Worm (Caenorhabditis elegans): Measurements from ENCODE around the gene fbxa-196.

fbxa-196 gene

ce11 chrV:6487878-6488277, 39.4 kb downstream of the fbxa-196 start (continued):
- TF ChIP-seq skn-1 (tag; optimal IDR thresholded peaks at IDR 0.05) = no peak
- no peak for TF ChIP-seq unc-55 (GFP tag; optimal IDR thresholded peaks at IDR 0.05)

ce11 chrV:6488849-6489248, 40.4 kb downstream of the fbxa-196 start, which contains the start of gene lec-10:
TSS of gene lec-10 (minus strand) at chrV:6489120.
- TF ChIP-seq F13H6.1 (tag; optimal IDR thresholded peaks at IDR 0.05) (peak; percentile 1), sma-9 (GFP tag; optimal IDR thresholded peaks at IDR 0.05) (peak; percentile 66), sma-9 (tag; optimal IDR thresholded peaks at IDR 0.05) (no peak), fos-1 (tag; optimal IDR thresholded peaks at IDR 0.05) (peak; percentile 87), snpc-4 (tag; optimal IDR thresholded peaks at IDR 0.05) (no peak), nhr-25 (tag; optimal IDR thresholded peaks at IDR 0.05) (no peak), gmeb-1 (tag; optimal IDR thresholded peaks at IDR 0.05) (peak; percentile 33), crh-2 (tag; optimal IDR thresholded peaks at IDR 0.05) (peak; percentile 55)

ce11 chrV:6492497-6492896, 44.0 kb downstream of the fbxa-196 start:
- TF ChIP-seq sma-3 (GFP tag; optimal IDR thresholded peaks at IDR 0.05) (no peak), sma-9 (GFP tag; optimal IDR thresholded peaks at IDR 0.05) (peak; percentile 39), sma-9 (tag; optimal IDR thresholded peaks at IDR 0.05) (no peak), crh-2 (tag; optimal IDR thresholded peaks at IDR 0.05) (peak; percentile 60), unc-62 (GFP tag; optimal IDR thresholded peaks at IDR 0.05) (no peak), ama-1 (optimal IDR thresholded peaks at IDR 0.05) (no peak), skn-1 (tag; optimal IDR thresholded peaks at IDR 0.05) (no peak), fos-1 (tag; optimal IDR thresholded peaks at IDR 0.05) (peak; percentile 47), unc-39 (tag; optimal IDR thresholded peaks at IDR 0.05) (no peak)

ce11 chrV:6493821-6494220, 45.4 kb downstream of the fbxa-196 start, which contains the start of gene cpt-6:
TSS of gene cpt-6 (minus strand) at chrV:6493921.
- TF ChIP-seq peb-1 (tag; optimal IDR thresholded peaks at IDR 0.05) = no peak

- TF ChIP-seq fos-1 (tag; optimal IDR thresholded peaks at IDR 0.05) = peak; percentile 18
- TF ChIP-seq ceh-16 (tag; optimal IDR thresholded peaks at IDR 0.05) = no peak
- TF ChIP-seq C34F6.9 (tag; optimal IDR thresholded peaks at IDR 0.05) = no peak
These were observed 46.9 kb downstream of the fbxa-196 start for ce11 chrV:6495353-6495752.

DNA sequence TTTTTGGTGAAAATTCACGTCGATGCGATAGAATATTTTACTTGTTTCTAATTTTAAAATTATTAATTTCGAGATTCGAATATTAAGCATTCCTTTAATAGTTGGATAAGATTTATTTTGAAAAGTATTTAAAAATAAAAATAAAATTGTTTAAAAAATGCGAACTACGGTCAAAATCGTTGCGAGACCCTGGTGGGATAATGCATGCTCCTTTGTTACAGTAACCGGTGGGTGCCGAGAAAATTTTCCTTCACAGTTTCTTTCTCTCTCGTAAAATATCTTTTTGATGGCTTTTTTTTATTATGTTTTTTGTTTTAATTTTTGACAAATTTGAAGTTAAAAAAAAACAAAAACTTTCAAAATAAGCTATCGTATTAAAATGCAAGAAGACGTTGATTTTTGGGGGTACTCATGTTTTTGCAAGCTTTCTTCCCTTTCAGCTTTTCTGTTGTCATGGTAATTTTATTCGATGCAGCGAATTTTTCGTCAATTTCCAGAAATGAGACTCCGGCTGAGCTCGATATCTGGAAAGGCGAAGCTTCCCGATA, 48.2 kb downstream of the fbxa-196 start, which contains the start of gene dgtr-1:
Gene dgtr-1 (plus strand): TSS at position 498 of the 548 bp plus-strand sequence.
- no peak for TF ChIP-seq ama-1 (optimal IDR thresholded peaks at IDR 0.05)
- no peak for TF ChIP-seq nhr-12 (tag; optimal IDR thresholded peaks at IDR 0.05)

DNA sequence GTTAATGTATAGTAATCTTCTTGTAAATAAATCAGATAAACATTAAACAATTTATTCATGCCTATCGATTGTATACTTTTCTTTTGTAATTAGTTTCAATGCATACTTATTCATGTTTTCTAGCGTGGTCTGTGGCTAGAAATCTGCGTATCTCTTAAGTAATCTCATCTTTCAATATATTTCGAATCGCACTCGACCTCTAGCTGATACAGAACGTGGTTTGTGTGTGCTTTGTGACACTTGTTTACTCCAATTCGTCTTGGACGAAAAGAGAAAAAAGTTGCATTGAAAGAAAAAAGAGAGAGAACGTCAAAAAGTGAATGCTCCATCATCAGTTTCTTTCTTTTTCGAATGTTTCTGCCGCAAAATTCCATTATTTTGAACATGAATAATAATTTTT, 50.0 kb downstream of the fbxa-196 start:
- TF ChIP-seq nhr-11 (tag; optimal IDR thresholded peaks at IDR 0.05) (no peak), nhr-129 (tag; optimal IDR thresholded peaks at IDR 0.05) (peak; percentile 2), mdl-1 (tag; optimal IDR thresholded peaks at IDR 0.05) (no peak), zag-1 (tag; optimal IDR thresholded peaks at IDR 0.05) (no peak)

DNA sequence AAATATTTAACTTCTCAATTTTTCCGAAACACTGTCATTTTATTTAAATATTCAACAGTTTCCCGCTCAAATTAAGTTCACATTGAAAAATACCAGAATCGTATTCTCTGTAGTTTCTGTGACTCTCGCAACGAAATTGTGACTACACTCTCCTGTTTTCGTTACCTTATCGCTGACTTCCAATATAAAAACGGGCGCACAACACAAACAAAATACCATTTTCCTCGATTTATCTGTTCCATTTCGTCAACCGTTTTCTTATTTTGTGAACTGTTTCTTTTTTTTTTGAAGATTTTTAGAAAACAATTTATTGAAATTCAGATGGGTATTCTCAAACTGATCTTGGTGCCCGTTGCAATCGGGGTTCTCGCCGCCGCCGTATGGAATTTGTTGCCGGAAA, 50.4 kb downstream of the fbxa-196 start, which contains the start of gene W01A11.1:
Gene W01A11.1 (plus strand): TSS at position 322 of the 400 bp plus-strand sequence.
- TF ChIP-seq sma-3 (GFP tag; optimal IDR thresholded peaks at IDR 0.05) (no peak), elt-1 (tag; optimal IDR thresholded peaks at IDR 0.05) (no peak), crh-2 (tag; optimal IDR thresholded peaks at IDR 0.05) (no peak), sem-4 (tag; optimal IDR thresholded peaks at IDR 0.05) (no peak), mdl-1 (tag; optimal IDR thresholded peaks at IDR 0.05) (no peak), R02D3.7 (tag; optimal IDR thresholded peaks at IDR 0.05) (no peak), ama-1 (optimal IDR thresholded peaks at IDR 0.05) (no peak)

Data from whole organism, L2 larva.